Worm (Caenorhabditis elegans): ENCODE measurements around the gene nspg-10.

DNA sequence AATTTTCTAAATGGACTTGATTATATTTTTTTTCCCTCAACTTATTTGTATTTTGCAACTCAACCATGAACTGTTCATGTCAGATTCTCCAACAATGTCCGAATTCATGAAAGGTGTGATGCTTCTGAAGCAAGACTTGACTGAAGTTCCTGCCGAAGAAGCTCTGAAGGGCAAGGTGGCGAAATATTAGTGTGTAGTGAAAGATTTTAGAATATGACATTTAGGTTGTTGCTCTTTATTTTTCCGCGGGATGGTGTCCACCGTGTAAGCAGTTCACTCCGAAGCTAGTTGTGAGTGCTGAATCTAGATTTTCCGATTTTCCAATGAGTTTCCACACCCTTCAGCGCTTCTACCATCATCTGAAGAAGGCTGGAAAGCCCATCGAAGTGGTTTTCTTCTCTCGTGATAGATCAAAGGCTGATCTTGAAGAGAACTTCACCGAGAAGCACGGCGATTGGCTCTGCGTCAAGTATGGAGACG, 46.8 kb downstream of the nspg-10 start, which contains the start of gene F29B9.5:
- TF ChIP-seq T07F8.4 (tag; optimal IDR thresholded peaks at IDR 0.05) = peak; percentile 18
- TF ChIP-seq F39B2.1 (GFP tag; IDR thresholded peaks at IDR 0.05) = peak; percentile 9; the same call in 1 of the 2 replicates
- TF ChIP-seq nhr-80 (tag; optimal IDR thresholded peaks at IDR 0.05) = no peak
- TF ChIP-seq unc-62 (GFP tag; optimal IDR thresholded peaks at IDR 0.05) = no peak
- no peak for TF ChIP-seq mel-28 (tag; optimal IDR thresholded peaks at IDR 0.05; ENCODE audit: borderline replicate concordance)

All from whole organism, young adult.